Fruit fly (Drosophila melanogaster) whole organism, embryonic: ENCODE data around the gene Max.

ENCODE experiments used
- ATbp ChIP-seq: fragments of 200-800 bp; sonication (Bioruptor generic); optimal IDR thresholded peaks from 2 replicates; lab custom pipeline; 2017; ENCODE audit warnings: missing biosample characterization, mild to moderate bottlenecking, missing genetic modification characterization, missing genetic modification reagents
- CG10209 ChIP-seq: fragments of 200-800 bp; sonication (Bioruptor generic); optimal IDR thresholded peaks from 3 replicates; lab custom pipeline; 2017; ENCODE audit warnings: missing biosample characterization, mild to moderate bottlenecking, missing genetic modification characterization, missing genetic modification reagents
- CG10654 ChIP-seq: fragments of 200-800 bp; sonication (Bioruptor generic); optimal IDR thresholded peaks from 2 replicates; lab custom pipeline; 2016; ENCODE audit warnings: missing biosample characterization, missing genetic modification characterization
- CG13624 ChIP-seq: fragments of 200-800 bp; sonication (Bioruptor generic); optimal IDR thresholded peaks from 2 replicates; lab custom pipeline; 2016; ENCODE audit warnings: missing biosample characterization, missing genetic modification characterization
- CG14050 ChIP-seq: fragments of 200-800 bp; sonication (Bioruptor generic); IDR thresholded peaks from 3 replicates; pipeline ENCODE4 v1.3.6; 2022; ENCODE audit warnings: missing biosample characterization, missing genetic modification characterization
- CG14710 ChIP-seq: fragments of 200-800 bp; sonication (Bioruptor generic); optimal IDR thresholded peaks from 3 replicates; lab custom pipeline; 2019; ENCODE audit warnings: missing biosample characterization, mild to moderate bottlenecking, missing genetic modification characterization, moderate library complexity
- CG14860 ChIP-seq: fragments of 200-800 bp; sonication (Bioruptor generic); IDR thresholded peaks from 3 replicates; pipeline ENCODE4 v1.3.6; 2022; ENCODE audit warnings: missing biosample characterization, missing genetic modification characterization; ENCODE audit not compliant: partially characterized antibody
- CG15269 ChIP-seq: fragments of 200-800 bp; sonication (Bioruptor generic); optimal IDR thresholded peaks from 2 replicates; lab custom pipeline; 2018; ENCODE audit warnings: missing biosample characterization, mild to moderate bottlenecking, missing genetic modification characterization, moderate library complexity
- CG16863 ChIP-seq: fragments of 200-800 bp; sonication (Bioruptor generic); optimal IDR thresholded peaks from 3 replicates; lab custom pipeline; 2016; ENCODE audit warnings: missing biosample characterization, missing genetic modification characterization
- CG18262 ChIP-seq: fragments of 200-800 bp; optimal IDR thresholded peaks from 3 replicates; lab custom pipeline; 2019; ENCODE audit warnings: missing biosample characterization, mild to moderate bottlenecking, missing genetic modification characterization, moderate library complexity
- CG18619 ChIP-seq: fragments of 200-800 bp; sonication (Bioruptor generic); optimal IDR thresholded peaks from 3 replicates; lab custom pipeline; 2017; ENCODE audit warnings: missing biosample characterization, mild to moderate bottlenecking, missing genetic modification characterization
- CG2712 ChIP-seq: fragments of 200-800 bp; optimal IDR thresholded peaks from 3 replicates; lab custom pipeline; 2019; ENCODE audit warnings: missing biosample characterization, mild to moderate bottlenecking, missing genetic modification characterization, moderate library complexity
- CG2889 ChIP-seq: fragments of 200-800 bp; sonication (Bioruptor generic); IDR thresholded peaks from 3 replicates; pipeline ENCODE4 v1.3.6; 2022; ENCODE audit warnings: missing biosample characterization, missing genetic modification characterization
- CG30020 ChIP-seq: fragments of 200-800 bp; optimal IDR thresholded peaks from 2 replicates; lab custom pipeline; 2019; ENCODE audit warnings: missing biosample characterization, mild to moderate bottlenecking, missing genetic modification characterization, moderate library complexity
- CG31224 ChIP-seq: fragments of 200-800 bp; sonication (Bioruptor generic); IDR thresholded peaks from 2 replicates; pipeline ENCODE4 v1.3.6; 2022; ENCODE audit warnings: missing biosample characterization, missing genetic modification characterization
- CG3281 ChIP-seq: fragments of 200-800 bp; sonication (Bioruptor generic); optimal IDR thresholded peaks from 3 replicates; lab custom pipeline; 2017; ENCODE audit warnings: missing biosample characterization, mild to moderate bottlenecking, missing genetic modification characterization
- CG34376 ChIP-seq: fragments of 200-800 bp; sonication (Bioruptor generic); optimal IDR thresholded peaks from 2 replicates; lab custom pipeline; 2018; ENCODE audit warnings: missing biosample characterization, mild to moderate bottlenecking, missing genetic modification characterization
- CG4360 ChIP-seq: fragments of 200-800 bp; sonication (Bioruptor generic); IDR thresholded peaks from 2 replicates; pipeline ENCODE4 v1.3.6; 2022; ENCODE audit warnings: missing biosample characterization, missing genetic modification characterization
- CG4820 ChIP-seq: fragments of 200-800 bp; sonication (Bioruptor generic); optimal IDR thresholded peaks from 3 replicates; lab custom pipeline; 2016; ENCODE audit warnings: missing biosample characterization, missing genetic modification characterization
- CG6254 ChIP-seq: fragments of 200-800 bp; sonication (Bioruptor generic); optimal IDR thresholded peaks from 3 replicates; lab custom pipeline; 2017; ENCODE audit warnings: mild to moderate bottlenecking, missing biosample characterization, missing genetic modification reagents, missing genetic modification characterization
- CG6654 ChIP-seq: fragments of 200-800 bp; sonication (Bioruptor generic); optimal IDR thresholded peaks from 2 replicates; lab custom pipeline; 2017; ENCODE audit warnings: missing biosample characterization, mild to moderate bottlenecking, missing genetic modification characterization
- CG6765 ChIP-seq: fragments of 200-800 bp; sonication (Bioruptor generic); optimal IDR thresholded peaks from 3 replicates; lab custom pipeline; 2017; ENCODE audit warnings: missing biosample characterization, mild to moderate bottlenecking, missing genetic modification characterization
- CG8388 ChIP-seq: fragments of 200-800 bp; sonication (Bioruptor generic); optimal IDR thresholded peaks from 2 replicates; lab custom pipeline; 2019; ENCODE audit warnings: missing biosample characterization, mild to moderate bottlenecking, missing genetic modification characterization, moderate library complexity
- Gsc ChIP-seq: fragments of 200-800 bp; sonication (Bioruptor generic); IDR thresholded peaks from 2 replicates; pipeline ENCODE4 v1.3.6; 2022; ENCODE audit warnings: missing biosample characterization, missing genetic modification characterization
- Hmx ChIP-seq: fragments of 200-800 bp; sonication (Bioruptor generic); optimal IDR thresholded peaks from 2 replicates; lab custom pipeline; 2016; ENCODE audit warnings: missing biosample characterization, missing genetic modification characterization
- Hr39 ChIP-seq: fragments of >200 bp; optimal IDR thresholded peaks from 2 replicates; lab custom pipeline; 2017
- Hr51 ChIP-seq, 2 experiments: fragments of 200-800 bp; sonication (Bioruptor generic); optimal IDR thresholded peaks; 2 replicates in 1 of 2; 3 replicates in 1 of 2; lab custom pipeline; 2016 to 2018; ENCODE audit warnings: missing biosample characterization in 2 of 2, missing genetic modification characterization in 2 of 2, mild to moderate bottlenecking in 1 of 2, moderate library complexity in 1 of 2
- Kr ChIP-seq: fragments of 200-800 bp; sonication (Bioruptor generic); optimal IDR thresholded peaks from 2 replicates; lab custom pipeline; 2017; ENCODE audit warnings: missing biosample characterization, mild to moderate bottlenecking, missing genetic modification characterization
- Lhr ChIP-seq: fragments of 200-800 bp; sonication (Bioruptor generic); optimal IDR thresholded peaks from 3 replicates; lab custom pipeline; 2017; ENCODE audit warnings: mild to moderate bottlenecking, missing biosample characterization, missing genetic modification reagents, missing genetic modification characterization
- Lim3 ChIP-seq: fragments of 200-800 bp; sonication (Bioruptor generic); IDR thresholded peaks from 2 replicates; pipeline ENCODE4 v1.3.6; 2022; ENCODE audit warnings: missing biosample characterization, missing genetic modification characterization
- MTF-1 ChIP-seq: fragments of 200-800 bp; sonication (Bioruptor generic); optimal IDR thresholded peaks from 2 replicates; lab custom pipeline; 2018; ENCODE audit warnings: missing biosample characterization, mild to moderate bottlenecking, missing genetic modification characterization, borderline replicate concordance
- Scr ChIP-seq: fragments of 200-800 bp; sonication (Bioruptor generic); IDR thresholded peaks from 2 replicates; pipeline ENCODE4 v1.3.6; 2022; ENCODE audit warnings: missing biosample characterization, missing genetic modification characterization; ENCODE audit not compliant: partially characterized antibody
- Six4 ChIP-seq: fragments of 200-800 bp; sonication (Bioruptor generic); optimal IDR thresholded peaks from 2 replicates; lab custom pipeline; 2016; ENCODE audit warnings: missing biosample characterization, missing genetic modification characterization
- ab ChIP-seq: fragments of 200-800 bp; sonication (Bioruptor generic); optimal IDR thresholded peaks from 2 replicates; lab custom pipeline; 2016; ENCODE audit warnings: missing biosample characterization, missing genetic modification characterization
- abd-A ChIP-seq: fragments of 200-800 bp; sonication (Bioruptor generic); optimal IDR thresholded peaks from 3 replicates; lab custom pipeline; 2019; ENCODE audit warnings: missing biosample characterization, mild to moderate bottlenecking, missing genetic modification characterization, moderate library complexity
- ara ChIP-seq: fragments of 200-800 bp; sonication (Bioruptor generic); IDR thresholded peaks from 2 replicates; pipeline ENCODE4 v1.3.6; 2022; ENCODE audit warnings: missing biosample characterization, missing genetic modification characterization
- corto ChIP-seq: fragments of 200-800 bp; sonication (Bioruptor generic); optimal IDR thresholded peaks from 2 replicates; lab custom pipeline; 2016; ENCODE audit warnings: missing biosample characterization, mild to moderate bottlenecking, missing genetic modification characterization, moderate library complexity
- fd102C ChIP-seq: fragments of 200-800 bp; sonication (Bioruptor generic); optimal IDR thresholded peaks from 2 replicates; lab custom pipeline; 2018; ENCODE audit warnings: missing biosample characterization, mild to moderate bottlenecking, missing genetic modification characterization, moderate library complexity
- fru ChIP-seq: fragments of >200 bp; optimal IDR thresholded peaks from 2 replicates; lab custom pipeline; 2017
- gsb ChIP-seq: fragments of 200-800 bp; sonication (Bioruptor generic); IDR thresholded peaks from 2 replicates; pipeline ENCODE4 v1.3.6; 2022; ENCODE audit warnings: missing biosample characterization, missing genetic modification characterization
- gsb-n ChIP-seq: fragments of 200-800 bp; sonication (Bioruptor generic); optimal IDR thresholded peaks from 3 replicates; lab custom pipeline; 2018; ENCODE audit warnings: missing biosample characterization, mild to moderate bottlenecking, missing genetic modification characterization
- kah ChIP-seq: fragments of 200-800 bp; sonication (Bioruptor generic); optimal IDR thresholded peaks from 2 replicates; lab custom pipeline; 2018; ENCODE audit warnings: missing biosample characterization, mild to moderate bottlenecking, missing genetic modification characterization
- nau ChIP-seq: fragments of 200-800 bp; sonication (Bioruptor generic); optimal IDR thresholded peaks from 3 replicates; lab custom pipeline; 2017; ENCODE audit warnings: missing biosample characterization, mild to moderate bottlenecking, missing genetic modification characterization, missing genetic modification reagents
- onecut ChIP-seq: fragments of 200-800 bp; sonication (Bioruptor generic); IDR thresholded peaks from 2 replicates; pipeline ENCODE4 v1.3.6; 2022; ENCODE audit warnings: missing biosample characterization, missing genetic modification characterization
- pb ChIP-seq: fragments of 200-800 bp; sonication (Bioruptor generic); optimal IDR thresholded peaks from 3 replicates; lab custom pipeline; 2016; ENCODE audit warnings: missing biosample characterization, missing genetic modification characterization
- pho ChIP-seq: fragments of 200-800 bp; sonication (Bioruptor generic); optimal IDR thresholded peaks from 2 replicates; lab custom pipeline; 2016; ENCODE audit warnings: missing biosample characterization, missing genetic modification characterization
- pnt ChIP-seq: fragments of 200-800 bp; sonication (Bioruptor generic); optimal IDR thresholded peaks from 3 replicates; lab custom pipeline; 2016; ENCODE audit warnings: missing biosample characterization, missing genetic modification characterization
- salm ChIP-seq: fragments of 200-800 bp; sonication (Bioruptor generic); optimal IDR thresholded peaks from 2 replicates; lab custom pipeline; 2018; ENCODE audit warnings: missing biosample characterization, mild to moderate bottlenecking, missing genetic modification characterization
- sens ChIP-seq: fragments of 200-800 bp; sonication (Bioruptor generic); peaks from one replicate; lab custom pipeline; 2016; ENCODE audit warnings: missing biosample characterization, missing genetic modification characterization
- sr ChIP-seq: fragments of 200-800 bp; sonication (Bioruptor generic); IDR thresholded peaks from 3 replicates; pipeline ENCODE4 v1.3.6; 2022; ENCODE audit warnings: missing biosample characterization, missing genetic modification characterization
- stwl ChIP-seq: fragments of 200-800 bp; sonication (Bioruptor generic); optimal IDR thresholded peaks from 3 replicates; lab custom pipeline; 2018; ENCODE audit warnings: missing biosample characterization, mild to moderate bottlenecking, missing genetic modification characterization, moderate library complexity

Gene Max

DNA sequence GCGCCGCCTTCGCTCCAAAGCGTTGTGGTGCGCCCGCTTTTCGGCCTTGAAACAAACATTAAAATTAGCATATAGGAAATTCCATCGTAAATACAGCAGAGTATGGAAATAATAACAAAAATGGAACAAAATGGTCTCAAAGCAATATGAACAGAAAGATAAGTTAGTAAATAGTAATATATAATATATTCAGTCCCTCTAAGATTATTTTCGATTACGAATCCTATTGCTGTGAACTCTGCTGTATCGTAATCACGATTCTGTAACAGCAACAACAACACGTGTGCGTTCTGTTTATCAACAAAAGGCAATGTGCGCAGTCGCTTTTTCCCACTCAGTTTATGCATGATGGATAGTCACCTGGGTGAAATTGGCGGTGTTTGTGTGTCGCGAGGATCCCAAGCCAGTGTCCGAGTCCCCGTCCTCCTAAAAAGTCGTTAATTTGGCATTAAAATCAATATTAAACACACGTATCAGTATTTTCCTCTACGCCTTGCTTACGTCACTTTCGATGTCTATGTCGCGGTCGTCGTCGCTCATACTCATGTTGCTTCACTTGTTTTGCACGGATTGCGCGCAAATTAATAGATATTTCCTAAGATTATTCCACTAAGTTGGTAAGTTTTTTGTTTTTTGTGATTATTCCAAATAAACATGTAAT is 374 bp downstream of the Max start, which contains the start of the genes CG42374 and Mettl5 (continued):
- TF ChIP-seq pb (GFP tag; lab: Kevin White, UChicago) (no peak), CG4820 (no peak), pnt (GFP tag; lab: Kevin White, UChicago) (no peak), sens (peak; percentile 61), gsb-n (tag; lab: Kevin White, UChicago) (no peak), ara (GFP tag; lab: Robert Waterston, UW) (peak; percentile 39; the same call in 1 of the 2 replicates), Kr (no peak), CG34376 (no peak), nau (GFP tag; lab: Kevin White, UChicago) (peak; percentile 27), corto (GFP tag; lab: Kevin White, UChicago) (no peak), CG6254 (GFP tag; lab: Kevin White, UChicago) (peak; percentile 31), ATbp (no peak), onecut (GFP tag; lab: Robert Waterston, UW) (0 out of 2 replicates have a peak, but pooled peaks have one; percentile 4), CG15269 (tag; lab: Kevin White, UChicago) (peak; percentile 43), stwl (tag; lab: Kevin White, UChicago) (no peak), MTF-1 (GFP tag; lab: Kevin White, UChicago) (peak; percentile 63), gsb (GFP tag; lab: Robert Waterston, UW) (no peak), Six4 (GFP tag; lab: Kevin White, UChicago) (no peak), CG6765 (peak; percentile 29), fru (lab: Kevin White, UChicago) (no peak), CG6654 (GFP tag; lab: Kevin White, UChicago) (no peak), Hr39 (lab: Kevin White, UChicago) (no peak), kah (GFP tag; lab: Kevin White, UChicago) (peak; percentile 24), pho (GFP tag; lab: Kevin White, UChicago) (no peak), CG18262 (peak; percentile 31), Hmx (GFP tag; lab: Kevin White, UChicago) (no peak), sr (GFP tag; lab: Robert Waterston, UW) (no peak), CG16863 (GFP tag; lab: Kevin White, UChicago) (no peak), CG18619 (GFP tag; lab: Kevin White, UChicago) (peak; percentile 24), CG14710 (tag; lab: Kevin White, UChicago) (no peak), CG2889 (GFP tag; lab: Robert Waterston, UW) (peak; percentile 47; the same call in 1 of the 3 replicates), Scr (GFP tag; lab: Robert Waterston, UW) (no peak), CG10654 (GFP tag; lab: Kevin White, UChicago) (no peak), Hr51 (GFP tag; optimal IDR thresholded peaks at IDR 0.05; lab: Kevin White, UChicago) (peak in 1 of 2 experiments; percentile 60), CG3281 (peak; percentile 70), Lhr (no peak), CG13624 (no peak), CG8388 (GFP tag; lab: Kevin White, UChicago) (peak; percentile 38), CG2712 (peak; percentile 56), Gsc (GFP tag; lab: Robert Waterston, UW) (no peak), CG31224 (no peak), CG14860 (GFP tag; lab: Robert Waterston, UW) (no peak), CG10209 (GFP tag; lab: Kevin White, UChicago) (peak; percentile 46), ab (GFP tag; lab: Kevin White, UChicago) (no peak), Lim3 (no peak), fd102C (GFP tag; lab: Kevin White, UChicago) (no peak), CG14050 (no peak), salm (no peak), CG4360 (GFP tag; lab: Robert Waterston, UW) (peak; percentile 91), CG30020 (no peak), abd-A (no peak)
